Fruit fly (Drosophila melanogaster) whole organism, embryonic: ENCODE results near the gene CG2278.
A peak's percentile ranks its signal among the peaks of the same experiment; 100 is the strongest.

Experiments used
- Adf1 ChIP-seq: fragments of 200-800 bp; sonication (Bioruptor generic); IDR thresholded peaks from 2 replicates; pipeline ENCODE4 v1.3.6; 2022; ENCODE audit warnings: missing biosample characterization, missing genetic modification characterization
- Asciz ChIP-seq: fragments of 200-800 bp; sonication (Bioruptor generic); optimal IDR thresholded peaks from 2 replicates; lab custom pipeline; 2017; ENCODE audit warnings: missing biosample characterization, mild to moderate bottlenecking, missing genetic modification characterization, missing genetic modification reagents
- CG11398 ChIP-seq: fragments of 200-800 bp; sonication (Bioruptor generic); optimal IDR thresholded peaks from 2 replicates; lab custom pipeline; 2016; ENCODE audit warnings: missing biosample characterization, missing genetic modification characterization
- CG11456 ChIP-seq: fragments of 200-800 bp; sonication (Bioruptor generic); IDR thresholded peaks from 3 replicates; pipeline ENCODE4 v1.3.6; 2022; ENCODE audit warnings: missing biosample characterization, missing genetic modification characterization
- CG11560 ChIP-seq: fragments of 200-800 bp; sonication (Bioruptor generic); IDR thresholded peaks from 3 replicates; pipeline ENCODE4 v1.3.6; 2022; ENCODE audit warnings: missing biosample characterization, missing genetic modification characterization
- CG12299 ChIP-seq: fragments of 200-800 bp; sonication (Bioruptor generic); optimal IDR thresholded peaks from 2 replicates; lab custom pipeline; 2018; ENCODE audit warnings: missing biosample characterization, mild to moderate bottlenecking, missing genetic modification characterization
- CG12744 ChIP-seq: fragments of 200-800 bp; sonication (Bioruptor generic); optimal IDR thresholded peaks from 2 replicates; lab custom pipeline; 2016; ENCODE audit warnings: missing biosample characterization, missing genetic modification characterization
- CG14667 ChIP-seq: fragments of 200-800 bp; sonication (Bioruptor generic); IDR thresholded peaks from 2 replicates; pipeline ENCODE4 v1.3.6; 2022; ENCODE audit warnings: missing biosample characterization, missing genetic modification characterization
- CG15073 ChIP-seq: fragments of 200-800 bp; sonication (Bioruptor generic); optimal IDR thresholded peaks from 2 replicates; lab custom pipeline; 2016; ENCODE audit warnings: missing biosample characterization, missing genetic modification characterization
- CG15479 ChIP-seq: fragments of 200-800 bp; sonication (Bioruptor generic); optimal IDR thresholded peaks from 3 replicates; lab custom pipeline; 2019; ENCODE audit warnings: missing biosample characterization, mild to moderate bottlenecking, missing genetic modification characterization, moderate library complexity
- CG1603 ChIP-seq: fragments of 200-800 bp; sonication (Bioruptor generic); optimal IDR thresholded peaks from 2 replicates; lab custom pipeline; 2019; ENCODE audit warnings: missing biosample characterization, mild to moderate bottlenecking, missing genetic modification characterization, moderate library complexity
- CG17361 ChIP-seq: fragments of 200-800 bp; sonication (Bioruptor generic); IDR thresholded peaks from 3 replicates; pipeline ENCODE4 v1.3.6; 2022; ENCODE audit warnings: missing biosample characterization, missing genetic modification characterization
- CG17612 ChIP-seq: fragments of 200-800 bp; sonication (Bioruptor generic); IDR thresholded peaks from 2 replicates; pipeline ENCODE4 v1.3.6; 2022; ENCODE audit warnings: missing biosample characterization, missing genetic modification characterization
- CG1792 ChIP-seq: fragments of 200-800 bp; sonication (Bioruptor generic); optimal IDR thresholded peaks from 2 replicates; lab custom pipeline; 2016; ENCODE audit warnings: missing biosample characterization, missing genetic modification characterization
- CG18011 ChIP-seq: fragments of 200-800 bp; sonication (Bioruptor generic); optimal IDR thresholded peaks from 2 replicates; lab custom pipeline; 2017; ENCODE audit warnings: missing biosample characterization, missing genetic modification characterization, mild to moderate bottlenecking, moderate library complexity, missing genotype
- CG2678 ChIP-seq: fragments of 200-800 bp; sonication (Bioruptor generic); optimal IDR thresholded peaks from 3 replicates; lab custom pipeline; 2019; ENCODE audit warnings: missing biosample characterization, mild to moderate bottlenecking, missing genetic modification characterization, moderate library complexity
- CG30403 ChIP-seq: fragments of 200-800 bp; sonication (Bioruptor generic); optimal IDR thresholded peaks from 3 replicates; lab custom pipeline; 2016; ENCODE audit warnings: missing biosample characterization, missing genetic modification characterization
- CG31365 ChIP-seq: fragments of 200-800 bp; sonication (Bioruptor generic); optimal IDR thresholded peaks from 2 replicates; lab custom pipeline; 2018; ENCODE audit warnings: missing biosample characterization, mild to moderate bottlenecking, missing genetic modification characterization
- CG32772 ChIP-seq: fragments of 200-800 bp; sonication (Bioruptor generic); IDR thresholded peaks from 2 replicates; pipeline ENCODE4 v1.3.6; 2022; ENCODE audit warnings: missing biosample characterization, missing genetic modification characterization
- CG4360 ChIP-seq: fragments of 200-800 bp; sonication (Bioruptor generic); IDR thresholded peaks from 2 replicates; pipeline ENCODE4 v1.3.6; 2022; ENCODE audit warnings: missing biosample characterization, missing genetic modification characterization
- CG7745 ChIP-seq: fragments of 200-800 bp; sonication (Bioruptor generic); optimal IDR thresholded peaks from 2 replicates; lab custom pipeline; 2018; ENCODE audit warnings: missing biosample characterization, mild to moderate bottlenecking, missing genetic modification characterization, moderate library complexity
- CG8089 ChIP-seq: fragments of 200-800 bp; sonication (Bioruptor generic); optimal IDR thresholded peaks from 3 replicates; lab custom pipeline; 2016; ENCODE audit warnings: missing biosample characterization, missing genetic modification characterization
- CG8924 ChIP-seq: fragments of 200-800 bp; optimal IDR thresholded peaks from 3 replicates; lab custom pipeline; 2019; ENCODE audit warnings: missing biosample characterization, mild to moderate bottlenecking, missing genetic modification characterization, moderate library complexity
- CG9817 ChIP-seq: fragments of 200-800 bp; sonication (Bioruptor generic); optimal IDR thresholded peaks from 2 replicates; lab custom pipeline; 2018; ENCODE audit warnings: missing biosample characterization, mild to moderate bottlenecking, missing genetic modification characterization, moderate library complexity
- CG9932 ChIP-seq: fragments of 200-800 bp; sonication (Bioruptor generic); IDR thresholded peaks from 2 replicates; pipeline ENCODE4 v1.3.6; 2022; ENCODE audit warnings: missing biosample characterization, missing genetic modification characterization
- CHES-1-like ChIP-seq: fragments of 200-800 bp; sonication (Bioruptor generic); optimal IDR thresholded peaks from 2 replicates; lab custom pipeline; 2016; ENCODE audit warnings: missing biosample characterization, missing genetic modification characterization
- CkIIα-i1 ChIP-seq: fragments of 200-800 bp; sonication (Bioruptor generic); IDR thresholded peaks from 2 replicates; pipeline ENCODE4 v1.3.6; 2022; ENCODE audit warnings: missing biosample characterization, missing genetic modification characterization
- GATAe ChIP-seq: fragments of 200-800 bp; sonication (Bioruptor generic); conservative IDR thresholded peaks from 2 replicates; pipeline ENCODE4 v1.3.6; 2022; ENCODE audit warnings: missing biosample characterization, missing genetic modification characterization
- Myb ChIP-seq: fragments of 200-800 bp; sonication (Bioruptor generic); optimal IDR thresholded peaks from 2 replicates; lab custom pipeline; 2016; ENCODE audit warnings: missing biosample characterization, missing genetic modification characterization
- Neu2 ChIP-seq: fragments of 200-800 bp; sonication (Bioruptor generic); optimal IDR thresholded peaks from 3 replicates; lab custom pipeline; 2016; ENCODE audit warnings: missing biosample characterization, missing genetic modification characterization, borderline replicate concordance
- Nf-YC ChIP-seq: fragments of 200-800 bp; optimal IDR thresholded peaks from 3 replicates; lab custom pipeline; 2019; ENCODE audit warnings: missing biosample characterization, mild to moderate bottlenecking, missing genetic modification characterization, moderate library complexity
- Ravus ChIP-seq: fragments of 200-800 bp; sonication (Bioruptor generic); IDR thresholded peaks from 2 replicates; pipeline ENCODE4 v1.3.6; 2022; ENCODE audit warnings: missing biosample characterization, missing genetic modification characterization
- Rx ChIP-seq: fragments of 200-800 bp; sonication (Bioruptor generic); IDR thresholded peaks from 2 replicates; pipeline ENCODE4 v1.3.6; 2022; ENCODE audit warnings: missing biosample characterization, missing genetic modification characterization
- Side ChIP-seq: fragments of 200-800 bp; sonication (Bioruptor generic); optimal IDR thresholded peaks from 2 replicates; lab custom pipeline; 2016; ENCODE audit warnings: missing biosample characterization, missing genetic modification characterization
- Stat92E ChIP-seq, 3 experiments: fragments of >200 bp in 2 of 3; fragments of 200-800 bp in 1 of 3; sonication (Bioruptor generic) in 1 of 3; optimal IDR thresholded peaks; 2 replicates each; lab custom pipeline; 2017 to 2019; ENCODE audit warnings: missing biosample characterization in 3 of 3, missing genetic modification characterization in 3 of 3, mild to moderate bottlenecking in 1 of 3, moderate library complexity in 1 of 3
- Xbp1 ChIP-seq: fragments of 200-800 bp; sonication (Bioruptor generic); optimal IDR thresholded peaks from 3 replicates; lab custom pipeline; 2016; ENCODE audit warnings: missing biosample characterization, mild to moderate bottlenecking, missing genetic modification characterization
- abd-A ChIP-seq: fragments of 200-800 bp; sonication (Bioruptor generic); optimal IDR thresholded peaks from 3 replicates; lab custom pipeline; 2019; ENCODE audit warnings: missing biosample characterization, mild to moderate bottlenecking, missing genetic modification characterization, moderate library complexity
- ash1 ChIP-seq: fragments of 200-800 bp; sonication (Bioruptor generic); optimal IDR thresholded peaks from 2 replicates; lab custom pipeline; 2018; ENCODE audit warnings: missing biosample characterization, mild to moderate bottlenecking, missing genetic modification characterization
- bcd ChIP-seq: fragments of 200-800 bp; sonication (Bioruptor generic); optimal IDR thresholded peaks from 2 replicates; lab custom pipeline; 2017; ENCODE audit warnings: missing biosample characterization, mild to moderate bottlenecking, missing genetic modification characterization
- bigmax ChIP-seq: fragments of 200-800 bp; sonication (Bioruptor generic); optimal IDR thresholded peaks from 2 replicates; lab custom pipeline; 2018; ENCODE audit warnings: missing biosample characterization, mild to moderate bottlenecking, missing genetic modification characterization
- ci ChIP-seq: fragments of 200-800 bp; sonication (Bioruptor generic); IDR thresholded peaks from 3 replicates; pipeline ENCODE4 v1.3.6; 2022; ENCODE audit warnings: missing biosample characterization, missing genetic modification characterization
- crc ChIP-seq: fragments of 200-800 bp; sonication (Bioruptor generic); optimal IDR thresholded peaks from 2 replicates; lab custom pipeline; 2016; ENCODE audit warnings: missing biosample characterization, missing genetic modification characterization
- crol ChIP-seq: fragments of 200-800 bp; sonication (Bioruptor generic); IDR thresholded peaks from 2 replicates; pipeline ENCODE4 v1.3.6; 2022; ENCODE audit warnings: missing biosample characterization, missing genetic modification characterization
- dimm ChIP-seq: fragments of 200-800 bp; sonication (Bioruptor generic); IDR thresholded peaks from 2 replicates; pipeline ENCODE4 v1.3.6; 2022; ENCODE audit warnings: missing biosample characterization, missing genetic modification characterization
- dmrt11E ChIP-seq: fragments of 200-800 bp; sonication (Bioruptor generic); optimal IDR thresholded peaks from 3 replicates; lab custom pipeline; 2018; ENCODE audit warnings: missing biosample characterization, mild to moderate bottlenecking, missing genetic modification characterization, moderate library complexity
- dysf ChIP-seq: fragments of 200-800 bp; sonication (Bioruptor generic); IDR thresholded peaks from 3 replicates; pipeline ENCODE4 v1.3.6; 2022; ENCODE audit warnings: missing biosample characterization, missing genetic modification characterization
- run ChIP-seq: fragments of 200-800 bp; sonication (Bioruptor generic); optimal IDR thresholded peaks from 3 replicates; lab custom pipeline; 2018; ENCODE audit warnings: missing biosample characterization, mild to moderate bottlenecking, missing genetic modification characterization
- sim ChIP-seq: fragments of 200-800 bp; sonication (Bioruptor generic); IDR thresholded peaks from 2 replicates; pipeline ENCODE4 v1.3.6; 2022; ENCODE audit warnings: missing biosample characterization, missing genetic modification characterization
- sima ChIP-seq: fragments of 200-800 bp; sonication (Bioruptor generic); optimal IDR thresholded peaks from 2 replicates; lab custom pipeline; 2016; ENCODE audit warnings: missing biosample characterization, missing genetic modification characterization
- ttk ChIP-seq: fragments of 200-800 bp; sonication (Bioruptor generic); IDR thresholded peaks from 2 replicates; pipeline ENCODE4 v2.1.2; 2022; ENCODE audit warnings: missing biosample characterization, missing genetic modification characterization
- usp ChIP-seq: fragments of >200 bp; optimal IDR thresholded peaks from 2 replicates; lab custom pipeline; 2017; ENCODE audit warnings: missing biosample characterization, missing genetic modification characterization

The CG2278 gene

DNA sequence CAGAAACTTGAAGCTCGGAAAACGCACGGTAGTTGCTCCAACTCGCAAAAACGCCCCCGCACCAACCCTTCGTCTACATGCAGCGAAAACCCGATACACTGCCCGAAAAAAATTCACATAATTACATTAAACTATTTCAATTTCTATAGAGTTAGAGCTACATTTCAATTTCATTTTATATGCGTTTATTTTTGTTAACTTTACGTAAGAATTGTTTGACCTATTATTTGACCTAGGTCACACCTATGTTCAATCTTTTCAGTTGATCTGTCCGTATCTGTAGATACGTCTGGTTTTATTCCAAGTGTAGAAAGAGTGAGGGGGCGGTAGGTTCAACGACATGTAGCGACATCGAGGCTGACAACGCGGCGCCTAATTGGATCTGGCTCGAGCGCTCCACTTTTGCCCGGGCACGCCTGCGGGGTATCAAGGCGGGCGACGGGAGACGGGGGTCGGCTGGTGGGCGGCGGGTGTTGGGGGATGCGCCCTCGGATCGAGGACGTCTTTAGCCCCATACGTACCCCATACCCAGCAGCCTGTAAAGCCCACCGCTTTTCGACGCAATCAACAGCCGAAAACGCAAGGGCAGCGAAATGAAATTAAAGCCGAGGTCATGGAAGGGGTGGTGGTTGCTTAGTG is 32.8 kb upstream of the CG2278 start (continued):
- TF ChIP-seq bigmax (GFP tag; lab: Kevin White, UChicago), result no peak
- no peak for TF ChIP-seq CG11560 (tag; lab: Robert Waterston, UW)
- no peak for TF ChIP-seq Adf1 (GFP tag; lab: Robert Waterston, UW)
- TF ChIP-seq CG31365 (tag; lab: Kevin White, UChicago), result no peak
- no peak for TF ChIP-seq Rx (GFP tag; lab: Robert Waterston, UW)
- TF ChIP-seq ash1, result no peak
- TF ChIP-seq CG32772, result 0 out of 2 replicates have a peak, but pooled peaks have one; percentile 16
- no peak for TF ChIP-seq Ravus (GFP tag; lab: Robert Waterston, UW)
- TF ChIP-seq Myb (GFP tag; lab: Kevin White, UChicago), result no peak
- TF ChIP-seq Asciz (GFP tag; lab: Kevin White, UChicago), result no peak
- TF ChIP-seq CkIIα-i1, result no peak
- no peak for TF ChIP-seq Side (GFP tag; lab: Kevin White, UChicago)
- TF ChIP-seq sim (GFP tag; lab: Robert Waterston, UW), result no peak
- no peak for TF ChIP-seq dmrt11E (tag; lab: Kevin White, UChicago)
- TF ChIP-seq CG8089, result no peak
- TF ChIP-seq CG1792 (GFP tag; lab: Kevin White, UChicago), result no peak
- no peak for TF ChIP-seq GATAe (GFP tag; lab: Robert Waterston, UW)
- peak; percentile 19 for TF ChIP-seq bcd (GFP tag; lab: Kevin White, UChicago)
- no peak for TF ChIP-seq ci (GFP tag; lab: Robert Waterston, UW)
- TF ChIP-seq Neu2 (GFP tag; lab: Kevin White, UChicago), result no peak
- peak; percentile 64 for TF ChIP-seq CG2678 (tag; lab: Kevin White, UChicago)
- TF ChIP-seq CG11398 (GFP tag; lab: Kevin White, UChicago), result no peak
- TF ChIP-seq CG15073 (GFP tag; lab: Kevin White, UChicago), result no peak
- TF ChIP-seq abd-A (tag; lab: Kevin White, UChicago), result no peak
- TF ChIP-seq CG11456 (GFP tag; lab: Robert Waterston, UW), result no peak
- no peak for TF ChIP-seq CG9932 (GFP tag; lab: Robert Waterston, UW)
- no peak for TF ChIP-seq Stat92E (GFP tag; optimal IDR thresholded peaks at IDR 0.05; lab: Kevin White, UChicago)
- no peak for TF ChIP-seq ttk (GFP tag; lab: Robert Waterston, UW)
- no peak for TF ChIP-seq CHES-1-like (GFP tag; lab: Kevin White, UChicago)
- TF ChIP-seq usp (GFP tag; lab: Kevin White, UChicago), result no peak
- TF ChIP-seq crc (GFP tag; lab: Kevin White, UChicago), result no peak
- TF ChIP-seq run, result no peak
- TF ChIP-seq CG12299 (tag; lab: Kevin White, UChicago), result no peak
- TF ChIP-seq dysf (GFP tag; lab: Robert Waterston, UW), result peak; percentile 50; the same call in 1 of the 3 replicates
- TF ChIP-seq CG15479 (GFP tag; lab: Kevin White, UChicago), result no peak
- TF ChIP-seq CG12744 (GFP tag; lab: Kevin White, UChicago), result no peak
- TF ChIP-seq CG4360 (GFP tag; lab: Robert Waterston, UW), result no peak
- no peak for TF ChIP-seq CG18011 (GFP tag; lab: Kevin White, UChicago)
- peak; percentile 3 for TF ChIP-seq CG1603 (tag; lab: Kevin White, UChicago)
- TF ChIP-seq CG9817 (tag; lab: Kevin White, UChicago), result peak; percentile 4
- peak; percentile 14 for TF ChIP-seq Nf-YC (tag; lab: Kevin White, UChicago)
- no peak for TF ChIP-seq CG14667 (GFP tag; lab: Robert Waterston, UW)
- TF ChIP-seq sima (GFP tag; lab: Kevin White, UChicago), result no peak
- no peak for TF ChIP-seq CG7745 (tag; lab: Kevin White, UChicago)
- TF ChIP-seq CG30403, result peak; percentile 36
- TF ChIP-seq CG17612 (GFP tag; lab: Robert Waterston, UW), result no peak
- peak; percentile 18 for TF ChIP-seq CG8924
- no peak for TF ChIP-seq dimm (GFP tag; lab: Robert Waterston, UW)
- TF ChIP-seq CG17361, result 0 out of 3 replicates have a peak, but pooled peaks have one; percentile 24
- TF ChIP-seq Xbp1 (GFP tag; lab: Kevin White, UChicago), result peak; percentile 21
- TF ChIP-seq crol, result peak; percentile 62; the same call in 1 of the 2 replicates
